Worm (Caenorhabditis elegans): ENCODE results near the gene W06D11.5.

DNA sequence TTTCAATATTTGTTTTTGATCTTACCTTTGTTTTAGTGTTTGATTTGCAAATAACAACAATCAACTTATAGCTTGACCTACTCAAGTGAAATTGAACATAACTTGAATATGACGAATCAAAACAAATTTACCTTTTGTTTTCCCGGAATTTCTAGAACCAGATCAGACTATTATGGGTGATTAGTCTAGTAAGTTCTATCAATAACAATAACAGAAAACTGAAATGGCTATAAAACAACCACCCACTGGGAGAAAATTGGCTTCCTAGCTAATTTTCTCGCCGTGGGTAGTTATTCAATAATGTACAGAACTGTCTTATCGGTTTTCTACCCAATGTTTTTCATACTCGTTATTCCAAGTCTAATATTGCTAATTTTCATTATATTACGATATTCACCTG lies 28.7 kb downstream of the W06D11.5 start, which contains the start of gene srd-45:
- TF ChIP-seq nhr-11 (tag; optimal IDR thresholded peaks at IDR 0.05) (no peak), nfya-1 (tag; optimal IDR thresholded peaks at IDR 0.05; ENCODE audit: insufficient read depth) (no peak), mml-1 (tag; optimal IDR thresholded peaks at IDR 0.05) (no peak), aly-2 (tag; optimal IDR thresholded peaks at IDR 0.05) (no peak), jun-1 (tag; optimal IDR thresholded peaks at IDR 0.05) (no peak), elt-3 (tag; optimal IDR thresholded peaks at IDR 0.05) (no peak), mdl-1 (tag; optimal IDR thresholded peaks at IDR 0.05) (no peak), ceh-16 (tag; optimal IDR thresholded peaks at IDR 0.05) (no peak), elt-2 (tag; optimal IDR thresholded peaks at IDR 0.05) (no peak)

All from whole organism, L3 larva.